Worm (Caenorhabditis elegans): ENCODE measurements around the gene C09G1.4.

Gene C09G1.4

ce11 chrX:15951194-15951593, 55.2 kb downstream of the C09G1.4 start, which contains the start of gene col-186:
Gene col-186 (plus strand): TSS chrX:15951494.
- TF ChIP-seq ceh-22 (tag; optimal IDR thresholded peaks at IDR 0.05) (no peak), ttx-3 (tag; optimal IDR thresholded peaks at IDR 0.05) (no peak), fkh-10 (GFP tag; optimal IDR thresholded peaks at IDR 0.05) (no peak), lin-11 (tag; optimal IDR thresholded peaks at IDR 0.05) (no peak), fax-1 (tag; optimal IDR thresholded peaks at IDR 0.05) (no peak), K02D7.2 (tag; optimal IDR thresholded peaks at IDR 0.05) (no peak), lim-6 (tag; optimal IDR thresholded peaks at IDR 0.05) (no peak), che-1 (tag; optimal IDR thresholded peaks at IDR 0.05) (no peak), K09A11.1 (tag; optimal IDR thresholded peaks at IDR 0.05; ENCODE audit: insufficient read depth) (no peak)

- TF ChIP-seq elt-2 (tag; optimal IDR thresholded peaks at IDR 0.05), result no peak
- TF ChIP-seq mec-3 (tag; optimal IDR thresholded peaks at IDR 0.05; ENCODE audit: borderline replicate concordance), result peak; percentile 12
- TF ChIP-seq ceh-2 (tag; optimal IDR thresholded peaks at IDR 0.05), result no peak
- TF ChIP-seq fax-1 (tag; optimal IDR thresholded peaks at IDR 0.05), result no peak
- no peak for TF ChIP-seq ceh-48 (tag; optimal IDR thresholded peaks at IDR 0.05)
These were observed 60.6 kb downstream of the C09G1.4 start for ce11 chrX:15945806-15946205.

ce11 chrX:15944198-15944597, 62.2 kb downstream of the C09G1.4 start:
- TF ChIP-seq syd-9 (tag; optimal IDR thresholded peaks at IDR 0.05), result no peak
- TF ChIP-seq pag-3 (tag; optimal IDR thresholded peaks at IDR 0.05; ENCODE audit: borderline replicate concordance), result no peak
- no peak for TF ChIP-seq tbx-2 (tag; optimal IDR thresholded peaks at IDR 0.05)
- no peak for TF ChIP-seq hlh-8 (tag; optimal IDR thresholded peaks at IDR 0.05)
- TF ChIP-seq K02D7.2 (tag; optimal IDR thresholded peaks at IDR 0.05), result no peak
- TF ChIP-seq ceh-2 (tag; optimal IDR thresholded peaks at IDR 0.05), result no peak
- TF ChIP-seq ceh-22 (tag; optimal IDR thresholded peaks at IDR 0.05), result no peak
- TF ChIP-seq sox-4 (tag; optimal IDR thresholded peaks at IDR 0.05), result no peak
- no peak for TF ChIP-seq ceh-48 (tag; optimal IDR thresholded peaks at IDR 0.05)
- no peak for TF ChIP-seq elt-4 (tag; optimal IDR thresholded peaks at IDR 0.05)
- no peak for TF ChIP-seq pqm-1 (tag; optimal IDR thresholded peaks at IDR 0.05)
- no peak for TF ChIP-seq ceh-31 (tag; optimal IDR thresholded peaks at IDR 0.05)
- no peak for TF ChIP-seq dve-1 (tag; optimal IDR thresholded peaks at IDR 0.05)
- no peak for TF ChIP-seq nfya-1 (tag; optimal IDR thresholded peaks at IDR 0.05)
- no peak for TF ChIP-seq npax-4 (tag; optimal IDR thresholded peaks at IDR 0.05)
- TF ChIP-seq K09A11.1 (tag; optimal IDR thresholded peaks at IDR 0.05; ENCODE audit: insufficient read depth), result no peak
- TF ChIP-seq pha-2 (tag; optimal IDR thresholded peaks at IDR 0.05), result no peak

- no peak for TF ChIP-seq pha-2 (tag; optimal IDR thresholded peaks at IDR 0.05)
- TF ChIP-seq ttx-3 (tag; optimal IDR thresholded peaks at IDR 0.05), result no peak
- TF ChIP-seq pat-9 (tag; optimal IDR thresholded peaks at IDR 0.05), result no peak
- no peak for TF ChIP-seq unc-42 (tag; optimal IDR thresholded peaks at IDR 0.05)
- no peak for TF ChIP-seq pag-3 (tag; optimal IDR thresholded peaks at IDR 0.05; ENCODE audit: borderline replicate concordance)
- TF ChIP-seq sdc-2 (tag; optimal IDR thresholded peaks at IDR 0.05), result no peak
- no peak for TF ChIP-seq K02D7.2 (tag; optimal IDR thresholded peaks at IDR 0.05)
- no peak for TF ChIP-seq ama-1 (optimal IDR thresholded peaks at IDR 0.05)
- no peak for TF ChIP-seq ceh-2 (tag; optimal IDR thresholded peaks at IDR 0.05)
- no peak for TF ChIP-seq fkh-10 (GFP tag; optimal IDR thresholded peaks at IDR 0.05)
- no peak for TF ChIP-seq ceh-6 (GFP tag; optimal IDR thresholded peaks at IDR 0.05)
- no peak for TF ChIP-seq C38D4.7 (GFP tag; optimal IDR thresholded peaks at IDR 0.05)
- TF ChIP-seq tbx-2 (tag; optimal IDR thresholded peaks at IDR 0.05), result no peak
- no peak for TF ChIP-seq ceh-30 (tag; optimal IDR thresholded peaks at IDR 0.05)
- no peak for TF ChIP-seq gmeb-2 (tag; optimal IDR thresholded peaks at IDR 0.05)
- TF ChIP-seq che-1 (tag; optimal IDR thresholded peaks at IDR 0.05), result no peak
- TF ChIP-seq npax-4 (tag; optimal IDR thresholded peaks at IDR 0.05), result no peak
- no peak for TF ChIP-seq hlh-6 (tag; optimal IDR thresholded peaks at IDR 0.05)
- TF ChIP-seq odd-2 (tag; optimal IDR thresholded peaks at IDR 0.05), result no peak
- TF ChIP-seq fax-1 (tag; optimal IDR thresholded peaks at IDR 0.05), result no peak
These were observed 62.7 kb downstream of the C09G1.4 start, which contains the start of gene mec-5 for ce11 chrX:15943709-15944108. Gene mec-5 (plus strand): TSS chrX:15944009.
